Worm (Caenorhabditis elegans) whole organism, midembryonic: Measurements from ENCODE around the gene rnh-1.1.

Experiments
- flt-1 ChIP-seq: fragments of 200-800 bp; sonication (Bioruptor generic); IDR thresholded peaks from 2 replicates; pipeline ENCODE4 v1.3.6; 2022; ENCODE audit warnings: missing genetic modification characterization, missing compliant biosample characterization
- med-1 ChIP-seq: sonication (generic microtip); optimal IDR thresholded peaks from 2 replicates; lab custom pipeline; 2017; ENCODE audit warnings: missing genetic modification characterization, mild to moderate bottlenecking, missing compliant biosample characterization, antibody characterized with exemption, missing genetic modification reagents; ENCODE audit not compliant: insufficient read depth
- ztf-23 ChIP-seq: fragments of 200-800 bp; sonication (Bioruptor generic); IDR thresholded peaks from 2 replicates; pipeline ENCODE4 v1.3.6; 2022; ENCODE audit warnings: missing genetic modification reagents, missing genetic modification characterization, missing compliant biosample characterization
- ztf-29 ChIP-seq: fragments of 200-800 bp; sonication (Bioruptor generic); IDR thresholded peaks from 2 replicates; pipeline ENCODE4 v1.3.6; 2022; ENCODE audit warnings: missing genetic modification reagents, missing genetic modification characterization, missing compliant biosample characterization

- TF ChIP-seq ztf-29 (GFP tag; lab: Robert Waterston, UW) (no peak), ztf-23 (GFP tag; lab: Robert Waterston, UW) (no peak), med-1 (GFP tag; lab: Kevin White, UChicago) (no peak), flt-1 (GFP tag; lab: Robert Waterston, UW) (no peak)
These were observed 29.9 kb downstream of the rnh-1.1 start, which contains the start of gene ZK1290.14 for ce11 chrII:7555454-7555853.
